Fruit fly (Drosophila melanogaster) whole organism, wandering third instar larva: ENCODE data around the gene pr.
A peak's percentile ranks its signal among the peaks of the same experiment; 100 is the strongest.

Experiments
- CG32264 ChIP-seq: fragments of 200-800 bp; sonication (Bioruptor generic); optimal IDR thresholded peaks from 2 replicates; lab custom pipeline; 2016; ENCODE audit warnings: missing biosample characterization, missing genetic modification characterization
- CG9705 ChIP-seq: fragments of 200-800 bp; sonication (Bioruptor generic); optimal IDR thresholded peaks from 2 replicates; lab custom pipeline; 2018; ENCODE audit warnings: missing biosample characterization, mild to moderate bottlenecking, missing genetic modification characterization
- CrebA ChIP-seq: fragments of 200-800 bp; sonication (Bioruptor generic); optimal IDR thresholded peaks from 2 replicates; lab custom pipeline; 2016; ENCODE audit warnings: missing biosample characterization, mild to moderate bottlenecking, missing genetic modification characterization, borderline replicate concordance
- Dfd ChIP-seq: fragments of >200 bp; optimal IDR thresholded peaks from 2 replicates; lab custom pipeline; 2017; ENCODE audit warnings: missing biosample characterization, missing genetic modification characterization
- Dif ChIP-seq: fragments of 200-275, 200-300 bp; sonication (Bioruptor generic); optimal IDR thresholded peaks from 2 replicates; lab custom pipeline; 2018; ENCODE audit warnings: missing biosample characterization, missing genetic modification characterization; ENCODE audit not compliant: partially characterized antibody
- GATAd ChIP-seq: sonication (Bioruptor generic); optimal IDR thresholded peaks from 2 replicates; lab custom pipeline; 2016; ENCODE audit warnings: missing biosample characterization, missing genetic modification characterization
- HLH106 ChIP-seq: fragments of 200-800 bp; optimal IDR thresholded peaks from 3 replicates; lab custom pipeline; 2019; ENCODE audit warnings: missing biosample characterization, mild to moderate bottlenecking, missing genetic modification characterization, moderate library complexity
- Hnf4 ChIP-seq: fragments of 200-800 bp; sonication (Bioruptor generic); optimal IDR thresholded peaks from 2 replicates; lab custom pipeline; 2016; ENCODE audit warnings: missing biosample characterization, mild to moderate bottlenecking, missing genetic modification characterization
- Hr78 ChIP-seq: fragments of >200 bp; optimal IDR thresholded peaks from 2 replicates; lab custom pipeline; 2017; ENCODE audit warnings: missing biosample characterization, missing genetic modification characterization
- Hr83 ChIP-seq: fragments of 200-300 bp; sonication (Bioruptor generic); optimal IDR thresholded peaks from 2 replicates; lab custom pipeline; 2016; ENCODE audit warnings: missing biosample characterization, mild to moderate bottlenecking, missing genetic modification characterization, moderate library complexity; ENCODE audit not compliant: poor library complexity, severe bottlenecking
- Jra ChIP-seq: sonication (Bioruptor generic); optimal IDR thresholded peaks from 2 replicates; lab custom pipeline; 2016; ENCODE audit warnings: missing biosample characterization, missing genetic modification characterization
- Mio ChIP-seq: sonication (Bioruptor generic); optimal IDR thresholded peaks from 2 replicates; lab custom pipeline; 2016; ENCODE audit warnings: missing biosample characterization, missing genetic modification characterization
- Myc ChIP-seq: fragments of >200 bp; optimal IDR thresholded peaks from 2 replicates; lab custom pipeline; 2017
- N ChIP-seq: fragments of >200 bp; optimal IDR thresholded peaks from 2 replicates; lab custom pipeline; 2018; ENCODE audit warnings: missing biosample characterization, missing external identifiers, missing genetic modification characterization
- OdsH ChIP-seq: fragments of 200-800 bp; sonication (Bioruptor generic); optimal IDR thresholded peaks from 2 replicates; lab custom pipeline; 2016; ENCODE audit warnings: missing biosample characterization, mild to moderate bottlenecking, missing genetic modification characterization
- Rel ChIP-seq, 2 experiments: fragments of 200-800 bp; sonication (Bioruptor generic) in 1 of 2; optimal IDR thresholded peaks; 2 replicates in 1 of 2; 3 replicates in 1 of 2; lab custom pipeline; 2016 to 2019; ENCODE audit warnings: mild to moderate bottlenecking in 2 of 2, missing biosample characterization in 2 of 2, missing genetic modification characterization in 2 of 2, moderate library complexity in 1 of 2
- Sp1 ChIP-seq: fragments of 200-800 bp; sonication (Bioruptor generic); optimal IDR thresholded peaks from 3 replicates; lab custom pipeline; 2019; ENCODE audit warnings: missing biosample characterization, mild to moderate bottlenecking, missing genetic modification characterization, moderate library complexity
- br ChIP-seq: fragments of 200-800 bp; sonication (Bioruptor generic); optimal IDR thresholded peaks from 2 replicates; lab custom pipeline; 2016; ENCODE audit warnings: missing biosample characterization, missing genetic modification characterization
- brk ChIP-seq: fragments of 200-800 bp; sonication (Bioruptor generic); optimal IDR thresholded peaks from 2 replicates; lab custom pipeline; 2016; ENCODE audit warnings: missing biosample characterization, mild to moderate bottlenecking, missing genetic modification characterization
- dl ChIP-seq, 2 experiments: fragments of 175-275, 200-275 bp in 1 of 2; fragments of 200-275 bp in 1 of 2; sonication (Bioruptor generic); optimal IDR thresholded peaks; lab custom pipeline; 2018; ENCODE audit warnings: mild to moderate bottlenecking in 2 of 2, missing biosample characterization in 2 of 2, missing genetic modification characterization in 2 of 2, moderate library complexity in 2 of 2; ENCODE audit not compliant: partially characterized antibody in 2 of 2, insufficient read depth in 1 of 2
- dmrt93B ChIP-seq: fragments of 200-800 bp; sonication (Bioruptor generic); optimal IDR thresholded peaks from 2 replicates; lab custom pipeline; 2018; ENCODE audit warnings: missing biosample characterization, mild to moderate bottlenecking, missing genetic modification characterization
- dsf ChIP-seq: sonication (Bioruptor generic); optimal IDR thresholded peaks from 2 replicates; lab custom pipeline; 2016; ENCODE audit warnings: missing biosample characterization, missing genetic modification characterization, borderline replicate concordance
- ey ChIP-seq: fragments of 200-800 bp; sonication (Bioruptor generic); optimal IDR thresholded peaks from 2 replicates; lab custom pipeline; 2016; ENCODE audit warnings: missing biosample characterization, missing genetic modification characterization
- foxo ChIP-seq, 2 experiments: fragments of 200-800 bp; sonication (Bioruptor generic); optimal IDR thresholded peaks; 2 replicates in 1 of 2; 3 replicates in 1 of 2; lab custom pipeline; 2016 to 2017; ENCODE audit warnings: missing biosample characterization in 2 of 2, missing genetic modification characterization in 2 of 2
- fru ChIP-seq: fragments of 200-800 bp; sonication (Bioruptor generic); optimal IDR thresholded peaks from 3 replicates; lab custom pipeline; 2016; ENCODE audit warnings: missing biosample characterization, mild to moderate bottlenecking, missing genetic modification characterization
- h ChIP-seq: fragments of 200-800 bp; sonication (Bioruptor generic); optimal IDR thresholded peaks from 3 replicates; lab custom pipeline; 2016; ENCODE audit warnings: missing biosample characterization, mild to moderate bottlenecking, missing genetic modification characterization
- psq ChIP-seq: fragments of 200-800 bp; sonication (Bioruptor generic); optimal IDR thresholded peaks from 3 replicates; lab custom pipeline; 2017; ENCODE audit warnings: missing biosample characterization, mild to moderate bottlenecking, missing genetic modification characterization, moderate library complexity
- rgr ChIP-seq: fragments of 200-800 bp; sonication (Bioruptor generic); optimal IDR thresholded peaks from 3 replicates; lab custom pipeline; 2016; ENCODE audit warnings: missing biosample characterization, mild to moderate bottlenecking, missing genetic modification characterization
- sage ChIP-seq: fragments of 200-800 bp; sonication (Bioruptor generic); optimal IDR thresholded peaks from 2 replicates; lab custom pipeline; 2016; ENCODE audit warnings: missing biosample characterization, mild to moderate bottlenecking, missing genetic modification characterization
- sv ChIP-seq: fragments of 200-800 bp; sonication (Bioruptor generic); optimal IDR thresholded peaks from 3 replicates; lab custom pipeline; 2016; ENCODE audit warnings: missing biosample characterization, missing genetic modification characterization
- tai ChIP-seq: sonication (Bioruptor generic); optimal IDR thresholded peaks from 2 replicates; lab custom pipeline; 2016; ENCODE audit warnings: missing biosample characterization, missing genetic modification characterization
- usp ChIP-seq: fragments of >200 bp; optimal IDR thresholded peaks from 2 replicates; lab custom pipeline; 2017; ENCODE audit warnings: missing biosample characterization, missing genetic modification characterization
- woc ChIP-seq: sonication (Bioruptor generic); optimal IDR thresholded peaks from 2 replicates; lab custom pipeline; 2016; ENCODE audit warnings: missing biosample characterization, mild to moderate bottlenecking, missing genetic modification characterization

pr gene

dm6 chr2L:20051172-20051893, 23.9 kb downstream of the pr start:
- TF ChIP-seq Hr83 (GFP tag; lab: Kevin White, UChicago) (no peak), Hr78 (no peak), Dfd (no peak), dmrt93B (GFP tag; lab: Kevin White, UChicago) (no peak), dl (GFP tag; optimal IDR thresholded peaks at IDR 0.05; lab: Kevin White, UChicago; ENCODE audit: insufficient read depth in 1 of 2, partially characterized antibody in 2 of 2) (no peak), Hnf4 (GFP tag; lab: Kevin White, UChicago) (no peak), fru (no peak), brk (no peak), sv (GFP tag; lab: Kevin White, UChicago) (no peak), ey (GFP tag; lab: Kevin White, UChicago) (no peak), br (no peak), Dif (GFP tag; lab: Kevin White, UChicago) (no peak), HLH106 (tag; lab: Kevin White, UChicago) (no peak), sage (GFP tag; lab: Kevin White, UChicago) (no peak), psq (GFP tag; lab: Kevin White, UChicago) (no peak), Mio (GFP tag; lab: Kevin White, UChicago) (no peak), h (GFP tag; lab: Kevin White, UChicago) (no peak)

DNA sequence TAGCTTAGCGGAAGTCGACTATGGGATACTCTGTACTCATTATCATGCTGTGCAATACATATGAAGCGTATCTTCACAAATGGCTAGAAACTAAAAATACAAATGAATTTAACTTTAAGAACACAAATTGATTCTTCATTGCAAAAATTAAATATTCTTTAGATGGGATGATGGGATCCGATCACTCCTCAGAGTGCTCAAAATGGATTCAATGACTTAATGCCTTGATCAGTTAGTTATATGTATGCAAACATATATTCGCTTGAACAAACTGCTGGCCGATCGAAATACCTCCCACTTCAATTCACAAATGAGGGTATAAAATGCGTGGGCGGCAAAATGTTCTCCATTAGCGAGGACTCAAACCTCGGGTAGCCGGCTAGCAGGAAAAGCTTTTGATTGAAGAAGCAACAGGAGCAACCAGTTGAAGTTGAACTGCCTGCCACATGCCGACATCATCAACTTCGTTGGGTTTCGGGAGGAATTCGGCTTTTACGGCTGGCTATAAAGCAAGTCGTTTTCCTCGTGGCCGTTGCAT, 47.8 kb downstream of the pr start, which contains the start of gene sNPF:
Gene sNPF (plus strand): TSS at position 534 of the 538 bp plus-strand sequence.
- peak; percentile 68 for TF ChIP-seq ey (GFP tag; lab: Kevin White, UChicago)
- no peak for TF ChIP-seq Sp1 (GFP tag; lab: Kevin White, UChicago)
- TF ChIP-seq h (GFP tag; lab: Kevin White, UChicago) = peak; percentile 73
- no peak for TF ChIP-seq N (GFP tag; lab: Kevin White, UChicago)
- TF ChIP-seq usp (GFP tag; lab: Kevin White, UChicago) = no peak
- peak; percentile 73 for TF ChIP-seq fru
- TF ChIP-seq woc (GFP tag; lab: Kevin White, UChicago) = peak; percentile 71
- peak; percentile 45 for TF ChIP-seq sv (GFP tag; lab: Kevin White, UChicago)
- peak in 1 of 2 experiments; percentile 59 for TF ChIP-seq foxo (GFP tag; optimal IDR thresholded peaks at IDR 0.05; lab: Kevin White, UChicago)
- TF ChIP-seq CG32264 = no peak
- peak; percentile 56 for TF ChIP-seq rgr (GFP tag; lab: Kevin White, UChicago)
- TF ChIP-seq HLH106 (tag; lab: Kevin White, UChicago) = peak; percentile 47
- peak; percentile 49 for TF ChIP-seq OdsH (GFP tag; lab: Kevin White, UChicago)
- TF ChIP-seq br = peak; percentile 53
- TF ChIP-seq Hr83 (GFP tag; lab: Kevin White, UChicago) = no peak
- TF ChIP-seq, all 38 proteins: peak for 10

- no peak for TF ChIP-seq Myc
- no peak for TF ChIP-seq Dif (GFP tag; lab: Kevin White, UChicago)
- TF ChIP-seq GATAd (GFP tag; lab: Kevin White, UChicago) = no peak
- no peak for TF ChIP-seq OdsH (GFP tag; lab: Kevin White, UChicago)
- TF ChIP-seq dl (GFP tag; optimal IDR thresholded peaks at IDR 0.05; lab: Kevin White, UChicago; ENCODE audit: insufficient read depth in 1 of 2, partially characterized antibody in 2 of 2) = no peak
- TF ChIP-seq Hnf4 (GFP tag; lab: Kevin White, UChicago) = no peak
- no peak for TF ChIP-seq psq (GFP tag; lab: Kevin White, UChicago)
- no peak for TF ChIP-seq foxo (GFP tag; optimal IDR thresholded peaks at IDR 0.05; lab: Kevin White, UChicago)
- TF ChIP-seq dsf (GFP tag; lab: Kevin White, UChicago) = no peak
- no peak for TF ChIP-seq Hr78
- TF ChIP-seq Jra = no peak
- no peak for TF ChIP-seq sv (GFP tag; lab: Kevin White, UChicago)
- no peak for TF ChIP-seq CG9705 (GFP tag; lab: Kevin White, UChicago)
- no peak for TF ChIP-seq h (GFP tag; lab: Kevin White, UChicago)
- no peak for TF ChIP-seq dmrt93B (GFP tag; lab: Kevin White, UChicago)
- no peak for TF ChIP-seq CG32264
Observed at dm6 chr2L:20026351-20026849, 48.9 kb downstream of the pr start.

- TF ChIP-seq OdsH (GFP tag; lab: Kevin White, UChicago) = no peak
- TF ChIP-seq Rel (GFP tag; optimal IDR thresholded peaks at IDR 0.05; lab: Kevin White, UChicago) = no peak
- no peak for TF ChIP-seq Rel (tag; optimal IDR thresholded peaks at IDR 0.05; lab: Kevin White, UChicago)
- no peak for TF ChIP-seq psq (GFP tag; lab: Kevin White, UChicago)
- no peak for TF ChIP-seq foxo (GFP tag; optimal IDR thresholded peaks at IDR 0.05; lab: Kevin White, UChicago)
- TF ChIP-seq tai (GFP tag; lab: Kevin White, UChicago) = no peak
- TF ChIP-seq Hr83 (GFP tag; lab: Kevin White, UChicago) = no peak
- TF ChIP-seq Sp1 (GFP tag; lab: Kevin White, UChicago) = no peak
- no peak for TF ChIP-seq Jra
- TF ChIP-seq woc (GFP tag; lab: Kevin White, UChicago) = no peak
- TF ChIP-seq CrebA = no peak
- TF ChIP-seq sv (GFP tag; lab: Kevin White, UChicago) = no peak
- TF ChIP-seq dsf (GFP tag; lab: Kevin White, UChicago) = no peak
- TF ChIP-seq CG9705 (GFP tag; lab: Kevin White, UChicago) = no peak
- TF ChIP-seq usp (GFP tag; lab: Kevin White, UChicago) = no peak
- no peak for TF ChIP-seq Mio (GFP tag; lab: Kevin White, UChicago)
- no peak for TF ChIP-seq fru
Observed at dm6 chr2L:20025711-20026110, 49.5 kb downstream of the pr start, which contains the start of gene AANATL3. Gene AANATL3 (minus strand): TSS chr2L:20025811.
